Fruit fly (Drosophila melanogaster): ENCODE measurements around the gene Lim3.

Lim3 gene

DNA sequence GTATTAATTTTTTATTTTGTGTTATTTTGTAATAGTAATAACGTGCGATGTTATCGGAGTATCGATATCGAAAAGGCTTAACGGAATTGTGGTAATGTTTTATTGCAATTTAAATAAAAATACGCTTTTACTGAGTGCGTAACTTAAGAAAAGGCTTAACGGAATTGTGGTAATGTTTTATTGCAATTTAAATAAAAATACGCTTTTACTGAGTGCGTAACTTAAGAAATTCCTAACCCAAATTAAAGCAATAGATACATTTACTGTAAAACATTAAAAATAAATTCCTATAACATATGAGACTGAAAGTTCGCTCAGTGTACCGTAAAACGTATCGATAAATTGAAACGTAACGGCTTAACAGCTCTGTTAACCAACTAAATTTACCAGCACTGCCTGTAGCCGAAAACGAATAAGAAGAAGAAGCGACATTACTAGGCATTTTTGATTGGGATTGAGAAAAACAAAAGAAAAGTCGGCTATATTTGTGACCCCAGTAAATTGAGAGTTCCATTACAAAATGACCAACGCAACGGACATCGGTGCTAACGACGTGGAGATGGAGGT is 56.6 kb downstream of the Lim3 start, which contains the start of gene Rpn3:
TSS of gene Rpn3 (plus strand) at position 257 of the 567 bp plus-strand sequence.
- TF ChIP-seq CG32121 (GFP tag; IDR thresholded peaks at IDR 0.05) (peak; percentile 87), CG12605 (GFP tag; IDR thresholded peaks at IDR 0.05) (peak; percentile 64; the same call in 1 of the 2 replicates), rn (GFP tag; IDR thresholded peaks at IDR 0.05) (peak; percentile 76), Pif1A (GFP tag; optimal IDR thresholded peaks at IDR 0.05) (no peak), CG14655 (GFP tag; optimal IDR thresholded peaks at IDR 0.05) (no peak), CG17806 (tag; optimal IDR thresholded peaks at IDR 0.05) (peak; percentile 78), CG34367 (tag; optimal IDR thresholded peaks at IDR 0.05) (peak; percentile 61), EcR (GFP tag; optimal IDR thresholded peaks at IDR 0.05) (no peak), Snoo (tag; optimal IDR thresholded peaks at IDR 0.05) (peak; percentile 60), fd96Ca (GFP tag; IDR thresholded peaks at IDR 0.05) (peak; percentile 45; the same call in 1 of the 3 replicates), Pif1B (GFP tag; optimal IDR thresholded peaks at IDR 0.05) (no peak), CG15710 (tag; optimal IDR thresholded peaks at IDR 0.05) (peak; percentile 77), gl (tag; optimal IDR thresholded peaks at IDR 0.05) (peak; percentile 39), CG9948 (tag; optimal IDR thresholded peaks at IDR 0.05) (peak; percentile 74), CG4496 (GFP tag; IDR thresholded peaks at IDR 0.05) (peak; percentile 93), CG10348 (GFP tag; IDR thresholded peaks at IDR 0.05) (no peak), Ets98B (GFP tag; IDR thresholded peaks at IDR 0.05) (peak; percentile 78), CG8301 (tag; optimal IDR thresholded peaks at IDR 0.05) (peak; percentile 71), CG8159 (tag; optimal IDR thresholded peaks at IDR 0.05) (peak; percentile 75), CG13204 (GFP tag; optimal IDR thresholded peaks at IDR 0.05) (no peak), D1 (tag; optimal IDR thresholded peaks at IDR 0.05) (no peak)

DNA sequence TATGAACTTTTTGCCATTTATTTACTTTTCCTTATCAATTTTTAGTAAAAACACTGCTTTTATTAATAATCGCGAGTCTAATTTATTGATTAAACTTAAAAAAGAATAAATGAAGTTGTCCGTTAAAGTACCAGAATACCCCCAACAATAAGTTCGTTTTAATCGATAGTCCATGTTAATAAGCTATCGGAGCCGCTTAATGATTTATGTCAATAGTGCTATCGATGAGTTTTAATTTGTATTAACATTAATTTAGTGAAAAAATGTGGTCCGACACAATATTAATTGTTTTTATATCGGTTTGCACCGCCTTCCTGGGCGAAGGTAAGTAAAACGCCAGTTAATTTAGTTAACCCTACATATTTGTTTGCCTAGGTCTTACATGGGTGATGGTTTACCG is 59.3 kb downstream of the Lim3 start, which contains the start of gene CG10470:
TSS of gene CG10470 (plus strand) at position 165 of the 400 bp plus-strand sequence.
- TF ChIP-seq CG14655 (GFP tag; optimal IDR thresholded peaks at IDR 0.05), result no peak
- TF ChIP-seq CG8159 (tag; optimal IDR thresholded peaks at IDR 0.05), result peak; percentile 4

- TF ChIP-seq Snoo (tag; optimal IDR thresholded peaks at IDR 0.05) (peak; percentile 67), CG32121 (GFP tag; IDR thresholded peaks at IDR 0.05) (peak; percentile 78), CG8159 (tag; optimal IDR thresholded peaks at IDR 0.05) (peak; percentile 71), CG17806 (tag; optimal IDR thresholded peaks at IDR 0.05) (peak; percentile 49), CG13204 (GFP tag; optimal IDR thresholded peaks at IDR 0.05) (no peak), CG8301 (tag; optimal IDR thresholded peaks at IDR 0.05) (no peak), CG14655 (GFP tag; optimal IDR thresholded peaks at IDR 0.05) (no peak), Pif1A (GFP tag; optimal IDR thresholded peaks at IDR 0.05) (no peak), CG12605 (GFP tag; IDR thresholded peaks at IDR 0.05) (no peak), CG15710 (tag; optimal IDR thresholded peaks at IDR 0.05) (peak; percentile 77), Pif1B (GFP tag; optimal IDR thresholded peaks at IDR 0.05) (no peak), D1 (tag; optimal IDR thresholded peaks at IDR 0.05) (no peak), EcR (GFP tag; optimal IDR thresholded peaks at IDR 0.05) (no peak), fd96Ca (GFP tag; IDR thresholded peaks at IDR 0.05) (peak; percentile 53; the same call in 1 of the 3 replicates), Ets98B (GFP tag; IDR thresholded peaks at IDR 0.05) (peak; percentile 66; the same call in 1 of the 2 replicates), rn (GFP tag; IDR thresholded peaks at IDR 0.05) (peak; percentile 63; the same call in 1 of the 2 replicates), CG4496 (GFP tag; IDR thresholded peaks at IDR 0.05) (peak; percentile 83; the same call in 2 of the 3 replicates), gl (tag; optimal IDR thresholded peaks at IDR 0.05) (peak; percentile 26), CG34367 (tag; optimal IDR thresholded peaks at IDR 0.05) (peak; percentile 53), CG10348 (GFP tag; IDR thresholded peaks at IDR 0.05) (no peak), CG9948 (tag; optimal IDR thresholded peaks at IDR 0.05) (peak; percentile 43)
Observed at dm6 chr2L:19045111-19045560, 63.1 kb downstream of the Lim3 start, which contains the start of the genes Ttc19 and Acn. Ttc19 (minus strand) TSS chr2L:19045148. Acn (plus strand) TSS chr2L:19045355.

- TF ChIP-seq CG32121 (GFP tag; IDR thresholded peaks at IDR 0.05), result no peak
- no peak for TF ChIP-seq fd96Ca (GFP tag; IDR thresholded peaks at IDR 0.05)
- no peak for TF ChIP-seq Ets98B (GFP tag; IDR thresholded peaks at IDR 0.05)
- TF ChIP-seq D1 (tag; optimal IDR thresholded peaks at IDR 0.05), result no peak
- TF ChIP-seq Snoo (tag; optimal IDR thresholded peaks at IDR 0.05), result no peak
- TF ChIP-seq Pif1B (GFP tag; optimal IDR thresholded peaks at IDR 0.05), result no peak
- no peak for TF ChIP-seq CG34367 (tag; optimal IDR thresholded peaks at IDR 0.05)
- TF ChIP-seq CG4496 (GFP tag; IDR thresholded peaks at IDR 0.05), result no peak
Observed at dm6 chr2L:19041590-19041989, 66.6 kb downstream of the Lim3 start, which contains the start of gene Catsup. Catsup (plus strand) TSS chr2L:19041862.

DNA sequence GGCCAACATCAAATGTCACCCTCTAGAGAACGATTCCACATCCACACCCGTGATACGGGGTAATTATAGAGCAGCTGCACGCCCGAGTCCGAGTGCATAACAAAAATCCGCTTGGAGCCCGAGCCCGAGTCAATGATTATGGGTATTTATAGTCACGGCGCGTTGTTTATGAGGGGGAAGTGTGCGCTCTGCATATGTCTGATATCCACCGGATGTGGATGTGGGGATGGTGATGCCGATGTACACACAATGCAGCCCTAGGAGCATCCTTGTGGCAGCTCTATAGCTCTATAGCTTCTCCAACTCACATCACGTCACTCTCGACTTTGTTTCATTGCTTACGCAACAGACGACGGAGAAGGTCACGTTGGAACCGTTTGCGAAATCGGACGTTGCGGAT is 70.8 kb downstream of the Lim3 start:
- TF ChIP-seq CG14655 (GFP tag; optimal IDR thresholded peaks at IDR 0.05) (no peak), CG34367 (tag; optimal IDR thresholded peaks at IDR 0.05) (no peak), CG4496 (GFP tag; IDR thresholded peaks at IDR 0.05) (peak; percentile 26; the same call in 1 of the 3 replicates), CG32121 (GFP tag; IDR thresholded peaks at IDR 0.05) (no peak)

DNA sequence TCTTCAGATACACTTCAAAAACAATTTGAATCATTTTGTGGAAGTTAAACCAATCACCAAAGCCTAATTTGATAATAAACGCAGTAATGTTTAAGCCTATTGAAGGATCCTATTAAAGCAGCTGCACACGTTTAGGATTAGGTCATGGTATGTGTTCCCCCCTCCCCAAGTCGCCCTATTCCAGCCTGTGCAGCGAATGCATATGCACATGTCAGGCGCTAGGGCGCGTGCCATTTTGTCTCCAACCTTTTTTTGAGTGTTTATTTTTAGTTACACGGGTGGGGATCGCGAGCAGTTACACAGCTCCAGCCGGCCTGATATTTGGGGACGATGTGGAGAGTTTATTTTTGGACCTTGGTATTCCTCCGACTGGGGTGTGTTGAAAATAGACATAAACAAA is 71.2 kb downstream of the Lim3 start:
- TF ChIP-seq CG8301 (tag; optimal IDR thresholded peaks at IDR 0.05) (no peak), CG32121 (GFP tag; IDR thresholded peaks at IDR 0.05) (peak; percentile 27; the same call in 1 of the 2 replicates)

All from whole organism, pupa.